Fruit fly (Drosophila melanogaster) whole organism, embryonic: ENCODE measurements around the gene CG31174.

Experiments used
- BEAF-32 ChIP-seq: fragments of 200-800 bp; sonication (Bioruptor generic); optimal IDR thresholded peaks from 3 replicates; lab custom pipeline; 2017; ENCODE audit warnings: missing biosample characterization, missing genetic modification characterization, mild to moderate bottlenecking, moderate library complexity, missing genetic modification reagents
- Bteb2 ChIP-seq: fragments of 200-800 bp; sonication (Bioruptor generic); optimal IDR thresholded peaks from 2 replicates; lab custom pipeline; 2016; ENCODE audit warnings: missing biosample characterization, missing genetic modification characterization
- CG10209 ChIP-seq: fragments of 200-800 bp; sonication (Bioruptor generic); optimal IDR thresholded peaks from 3 replicates; lab custom pipeline; 2017; ENCODE audit warnings: missing biosample characterization, mild to moderate bottlenecking, missing genetic modification characterization, missing genetic modification reagents
- CG1024 ChIP-seq: fragments of 200-800 bp; sonication (Bioruptor generic); IDR thresholded peaks from 2 replicates; pipeline ENCODE4 v1.3.6; 2022; ENCODE audit warnings: missing biosample characterization, missing genetic modification characterization
- CG10267 ChIP-seq: fragments of 200-800 bp; sonication (Bioruptor generic); optimal IDR thresholded peaks from 2 replicates; lab custom pipeline; 2018; ENCODE audit warnings: missing biosample characterization, mild to moderate bottlenecking, missing genetic modification characterization, moderate library complexity
- CG10565 ChIP-seq: fragments of 200-800 bp; sonication (Bioruptor generic); optimal IDR thresholded peaks from 3 replicates; lab custom pipeline; 2016; ENCODE audit warnings: missing biosample characterization, mild to moderate bottlenecking, missing genetic modification characterization
- CG10979 ChIP-seq: fragments of 200-800 bp; sonication (Bioruptor generic); optimal IDR thresholded peaks from 2 replicates; lab custom pipeline; 2018; ENCODE audit warnings: missing biosample characterization, mild to moderate bottlenecking, missing genetic modification characterization, moderate library complexity
- CG11093 ChIP-seq: fragments of 200-800 bp; sonication (Bioruptor generic); IDR thresholded peaks from 3 replicates; pipeline ENCODE4 v1.3.6; 2022; ENCODE audit warnings: missing biosample characterization, missing genetic modification characterization
- CG1233 ChIP-seq: fragments of 200-800 bp; sonication (Bioruptor generic); optimal IDR thresholded peaks from 4 replicates; lab custom pipeline; 2018; ENCODE audit warnings: missing biosample characterization, mild to moderate bottlenecking, missing genetic modification characterization
- CG12659 ChIP-seq: fragments of 200-800 bp; sonication (Bioruptor generic); optimal IDR thresholded peaks from 3 replicates; lab custom pipeline; 2017; ENCODE audit warnings: mild to moderate bottlenecking, missing biosample characterization, missing genetic modification reagents, missing genetic modification characterization
- CG14014 ChIP-seq: fragments of 200-800 bp; sonication (Bioruptor generic); IDR thresholded peaks from 2 replicates; pipeline ENCODE4 v1.3.6; 2022; ENCODE audit warnings: missing biosample characterization, missing genetic modification characterization
- CG14050 ChIP-seq: fragments of 200-800 bp; sonication (Bioruptor generic); IDR thresholded peaks from 3 replicates; pipeline ENCODE4 v1.3.6; 2022; ENCODE audit warnings: missing biosample characterization, missing genetic modification characterization
- CG2116 ChIP-seq: fragments of 200-800 bp; sonication (Bioruptor generic); optimal IDR thresholded peaks from 3 replicates; lab custom pipeline; 2018; ENCODE audit warnings: missing biosample characterization, mild to moderate bottlenecking, missing genetic modification characterization
- CG3163 ChIP-seq: fragments of 200-800 bp; sonication (Bioruptor generic); optimal IDR thresholded peaks from 3 replicates; lab custom pipeline; 2016; ENCODE audit warnings: missing biosample characterization, missing genetic modification characterization
- CG3847 ChIP-seq: fragments of 200-800 bp; sonication (Bioruptor generic); IDR thresholded peaks from 2 replicates; pipeline ENCODE4 v1.3.6; 2022; ENCODE audit warnings: missing biosample characterization, missing genetic modification characterization
- CG4328 ChIP-seq: fragments of 200-800 bp; sonication (Bioruptor generic); optimal IDR thresholded peaks from 3 replicates; lab custom pipeline; 2017; ENCODE audit warnings: missing biosample characterization, missing genetic modification reagents, missing genetic modification characterization
- CG4854 ChIP-seq: fragments of 200-800 bp; sonication (Bioruptor generic); optimal IDR thresholded peaks from 2 replicates; lab custom pipeline; 2016; ENCODE audit warnings: missing biosample characterization, missing genetic modification characterization, inconsistent platforms
- CG6254 ChIP-seq: fragments of 200-800 bp; sonication (Bioruptor generic); optimal IDR thresholded peaks from 3 replicates; lab custom pipeline; 2017; ENCODE audit warnings: mild to moderate bottlenecking, missing biosample characterization, missing genetic modification reagents, missing genetic modification characterization
- CG7745 ChIP-seq: fragments of 200-800 bp; sonication (Bioruptor generic); optimal IDR thresholded peaks from 2 replicates; lab custom pipeline; 2018; ENCODE audit warnings: missing biosample characterization, mild to moderate bottlenecking, missing genetic modification characterization, moderate library complexity
- CG8924 ChIP-seq: fragments of 200-800 bp; optimal IDR thresholded peaks from 3 replicates; lab custom pipeline; 2019; ENCODE audit warnings: missing biosample characterization, mild to moderate bottlenecking, missing genetic modification characterization, moderate library complexity
- CG9437 ChIP-seq: fragments of 200-800 bp; sonication (Bioruptor generic); optimal IDR thresholded peaks from 2 replicates; lab custom pipeline; 2018; ENCODE audit warnings: missing biosample characterization, mild to moderate bottlenecking, missing genetic modification characterization
- CG9727 ChIP-seq: fragments of 200-800 bp; sonication (Bioruptor generic); optimal IDR thresholded peaks from 3 replicates; lab custom pipeline; 2017; ENCODE audit warnings: missing biosample characterization, mild to moderate bottlenecking, missing genetic modification characterization
- Dfd ChIP-seq, 2 experiments: fragments of >200 bp; optimal IDR thresholded peaks; 2 replicates each; lab custom pipeline; 2017; ENCODE audit warnings: missing biosample characterization in 2 of 2, missing genetic modification characterization in 2 of 2
- ERR ChIP-seq: fragments of 200-800 bp; sonication (Bioruptor generic); optimal IDR thresholded peaks from 2 replicates; lab custom pipeline; 2016; ENCODE audit warnings: missing biosample characterization, missing genetic modification characterization
- Ets65A ChIP-seq: fragments of 200-800 bp; sonication (Bioruptor generic); peaks from one replicate; lab custom pipeline; 2016; ENCODE audit warnings: missing biosample characterization, missing genetic modification characterization
- Gug ChIP-seq: fragments of 200-800 bp; sonication (Bioruptor generic); IDR thresholded peaks from 4 replicates; pipeline ENCODE4 v1.3.6; 2022; ENCODE audit warnings: missing biosample characterization, missing genetic modification characterization
- Hey ChIP-seq: fragments of 200-800 bp; sonication (Bioruptor generic); optimal IDR thresholded peaks from 3 replicates; lab custom pipeline; 2018; ENCODE audit warnings: missing biosample characterization, mild to moderate bottlenecking, missing genetic modification characterization
- HmgD ChIP-seq: fragments of 200-800 bp; sonication (Bioruptor generic); optimal IDR thresholded peaks from 3 replicates; lab custom pipeline; 2016; ENCODE audit warnings: missing biosample characterization, missing genetic modification characterization
- Lhr ChIP-seq: fragments of 200-800 bp; sonication (Bioruptor generic); optimal IDR thresholded peaks from 3 replicates; lab custom pipeline; 2017; ENCODE audit warnings: mild to moderate bottlenecking, missing biosample characterization, missing genetic modification reagents, missing genetic modification characterization
- MBD-R2 ChIP-seq: fragments of 200-800 bp; sonication (Bioruptor generic); IDR thresholded peaks from 2 replicates; pipeline ENCODE4 v1.3.6; 2022; ENCODE audit warnings: missing biosample characterization, missing genetic modification characterization
- Max ChIP-seq: fragments of 200-800 bp; sonication (Bioruptor generic); optimal IDR thresholded peaks from 2 replicates; lab custom pipeline; 2016; ENCODE audit warnings: missing biosample characterization, mild to moderate bottlenecking, missing genetic modification characterization
- NC2α ChIP-seq: fragments of 200-800 bp; sonication (Bioruptor generic); optimal IDR thresholded peaks from 2 replicates; lab custom pipeline; 2016; ENCODE audit warnings: missing biosample characterization, missing genetic modification characterization
- NfI ChIP-seq: fragments of 200-800 bp; sonication (Bioruptor generic); optimal IDR thresholded peaks from 3 replicates; lab custom pipeline; 2018; ENCODE audit warnings: missing biosample characterization, mild to moderate bottlenecking, missing genetic modification characterization, moderate library complexity
- Oli ChIP-seq: fragments of 200-800 bp; sonication (Bioruptor generic); optimal IDR thresholded peaks from 2 replicates; lab custom pipeline; 2018; ENCODE audit warnings: missing biosample characterization, mild to moderate bottlenecking, missing genetic modification characterization, moderate library complexity
- Ptx1 ChIP-seq: fragments of 200-800 bp; sonication (Bioruptor generic); IDR thresholded peaks from 2 replicates; pipeline ENCODE4 v1.3.6; 2022; ENCODE audit warnings: missing biosample characterization, missing genetic modification characterization
- Ssrp ChIP-seq: fragments of 200-800 bp; sonication (Bioruptor generic); optimal IDR thresholded peaks from 2 replicates; lab custom pipeline; 2018; ENCODE audit warnings: missing biosample characterization, mild to moderate bottlenecking, missing genetic modification characterization, moderate library complexity
- Usf ChIP-seq: fragments of 200-800 bp; sonication (Bioruptor generic); optimal IDR thresholded peaks from 2 replicates; lab custom pipeline; 2017; ENCODE audit warnings: missing genotype, missing biosample characterization, missing genetic modification characterization
- ab ChIP-seq: fragments of 200-800 bp; sonication (Bioruptor generic); optimal IDR thresholded peaks from 2 replicates; lab custom pipeline; 2016; ENCODE audit warnings: missing biosample characterization, missing genetic modification characterization
- crp ChIP-seq, 2 experiments: fragments of 200-800 bp; sonication (Bioruptor generic); optimal IDR thresholded peaks; 2 replicates in 1 of 2; 3 replicates in 1 of 2; lab custom pipeline; 2017; ENCODE audit warnings: missing biosample characterization in 2 of 2, missing genetic modification characterization in 2 of 2, mild to moderate bottlenecking in 1 of 2, moderate library complexity in 1 of 2
- dimm ChIP-seq: fragments of 200-800 bp; sonication (Bioruptor generic); IDR thresholded peaks from 2 replicates; pipeline ENCODE4 v1.3.6; 2022; ENCODE audit warnings: missing biosample characterization, missing genetic modification characterization
- dpn ChIP-seq, 2 experiments: fragments of 200-800 bp; sonication (Bioruptor generic); optimal IDR thresholded peaks; 3 replicates each; lab custom pipeline; 2016; ENCODE audit warnings: missing biosample characterization in 2 of 2, missing genetic modification characterization in 2 of 2
- esg ChIP-seq: fragments of 200-800 bp; sonication (Bioruptor generic); conservative IDR thresholded peaks from 2 replicates; pipeline ENCODE4 v1.3.6; 2022; ENCODE audit warnings: missing biosample characterization, missing genetic modification characterization
- her ChIP-seq: fragments of 200-800 bp; sonication (Bioruptor generic); optimal IDR thresholded peaks from 2 replicates; lab custom pipeline; 2016; ENCODE audit warnings: missing biosample characterization, missing genetic modification characterization
- knrl ChIP-seq: fragments of 200-800 bp; sonication (Bioruptor generic); IDR thresholded peaks from 3 replicates; pipeline ENCODE4 v1.3.6; 2022; ENCODE audit warnings: missing biosample characterization, missing genetic modification characterization; ENCODE audit not compliant: partially characterized antibody
- pum ChIP-seq: fragments of 200-800 bp; sonication (Bioruptor generic); optimal IDR thresholded peaks from 2 replicates; lab custom pipeline; 2016; ENCODE audit warnings: missing biosample characterization, missing genetic modification characterization
- pzg ChIP-seq: fragments of 200-800 bp; sonication (Bioruptor generic); optimal IDR thresholded peaks from 3 replicates; lab custom pipeline; 2018; ENCODE audit warnings: missing biosample characterization, mild to moderate bottlenecking, missing genetic modification characterization, moderate library complexity
- ranshi ChIP-seq: fragments of 200-800 bp; sonication (Bioruptor generic); IDR thresholded peaks from 2 replicates; pipeline ENCODE4 v1.3.6; 2022; ENCODE audit warnings: missing biosample characterization, missing genetic modification characterization
- sima ChIP-seq: fragments of 200-800 bp; sonication (Bioruptor generic); optimal IDR thresholded peaks from 2 replicates; lab custom pipeline; 2016; ENCODE audit warnings: missing biosample characterization, missing genetic modification characterization
- sob ChIP-seq: fragments of 200-800 bp; sonication (Bioruptor generic); IDR thresholded peaks from 2 replicates; pipeline ENCODE4 v1.3.6; 2022; ENCODE audit warnings: missing biosample characterization, missing genetic modification characterization
- tup ChIP-seq: fragments of 200-800 bp; sonication (Bioruptor generic); optimal IDR thresholded peaks from 2 replicates; lab custom pipeline; 2016; ENCODE audit warnings: missing biosample characterization, mild to moderate bottlenecking, missing genetic modification characterization, moderate library complexity

The CG31174 gene

DNA sequence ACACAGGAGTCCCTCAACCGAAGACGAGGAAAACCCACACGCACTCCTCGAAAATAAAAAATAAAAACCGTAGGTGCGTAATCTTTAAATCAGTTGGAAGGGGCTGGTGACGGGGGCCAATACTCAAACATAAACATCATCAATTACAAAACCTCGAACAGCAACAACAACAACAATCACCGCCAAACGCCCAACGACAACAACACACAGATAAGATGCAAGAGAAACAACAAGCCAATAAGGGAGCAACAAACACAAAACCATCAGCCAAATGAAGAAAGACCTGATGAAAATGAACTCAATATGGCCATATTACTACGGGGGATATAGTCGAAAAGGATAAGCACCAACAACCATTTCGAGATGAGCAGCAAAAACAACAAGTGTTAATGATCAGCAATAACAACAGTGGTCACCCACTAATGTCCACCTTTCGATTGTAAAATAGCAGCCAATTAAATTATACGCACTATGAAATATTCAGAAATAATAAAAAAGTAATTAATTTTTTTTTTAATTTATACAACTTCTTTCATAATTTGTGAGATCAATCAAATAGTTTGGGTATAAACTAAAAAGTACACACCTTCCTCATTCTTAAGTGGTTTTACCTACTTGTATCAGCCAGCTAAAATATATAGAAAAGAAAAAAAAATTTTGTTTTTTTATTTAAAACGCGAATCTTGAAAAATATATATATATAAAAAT is 45.5 kb downstream of the CG31174 start (continued):
- TF ChIP-seq Bteb2 (GFP tag; lab: Kevin White, UChicago), result no peak
- TF ChIP-seq dimm, result no peak
- TF ChIP-seq Ets65A (GFP tag; lab: Kevin White, UChicago), result no peak
- no peak for TF ChIP-seq NC2α (GFP tag; lab: Kevin White, UChicago)
- no peak for TF ChIP-seq Max
- TF ChIP-seq CG10565 (GFP tag; lab: Kevin White, UChicago), result no peak
- peak; percentile 74 for TF ChIP-seq CG9727
- TF ChIP-seq pum (GFP tag; lab: Kevin White, UChicago), result no peak
- peak; percentile 31 for TF ChIP-seq CG10209 (GFP tag; lab: Kevin White, UChicago)
- no peak for TF ChIP-seq dpn (GFP tag; optimal IDR thresholded peaks at IDR 0.05; lab: Kevin White, UChicago)
- peak; percentile 29 for TF ChIP-seq Oli (tag; lab: Kevin White, UChicago)
- no peak for TF ChIP-seq BEAF-32 (GFP tag; lab: Kevin White, UChicago)
- TF ChIP-seq ranshi (GFP tag; lab: Robert Waterston, UW), result no peak
- peak; percentile 70 for TF ChIP-seq CG10979 (tag; lab: Kevin White, UChicago)
- no peak for TF ChIP-seq Gug (GFP tag; lab: Robert Waterston, UW)
- no peak for TF ChIP-seq esg
- no peak for TF ChIP-seq HmgD (GFP tag; lab: Kevin White, UChicago)
- TF ChIP-seq CG10267 (tag; lab: Kevin White, UChicago), result peak; percentile 65
- TF ChIP-seq CG1024, result no peak
- no peak for TF ChIP-seq ab (GFP tag; lab: Kevin White, UChicago)
- no peak for TF ChIP-seq CG3847 (GFP tag; lab: Robert Waterston, UW)
- peak; percentile 41 for TF ChIP-seq CG1233 (GFP tag; lab: Kevin White, UChicago)
- TF ChIP-seq her, result no peak
- no peak for TF ChIP-seq Hey (tag; lab: Kevin White, UChicago)
- peak; percentile 42 for TF ChIP-seq CG8924 (tag; lab: Kevin White, UChicago)
- TF ChIP-seq NfI (GFP tag; lab: Kevin White, UChicago), result no peak
- TF ChIP-seq CG14050, result no peak
- TF ChIP-seq Ssrp (tag; lab: Kevin White, UChicago), result no peak
- peak; percentile 4 for TF ChIP-seq CG2116 (GFP tag; lab: Kevin White, UChicago)
- no peak for TF ChIP-seq CG7745 (tag; lab: Kevin White, UChicago)
- TF ChIP-seq ERR (GFP tag; lab: Kevin White, UChicago), result no peak
- TF ChIP-seq CG4854, result no peak
- no peak for TF ChIP-seq sob (GFP tag; lab: Robert Waterston, UW)
- no peak for TF ChIP-seq Dfd (GFP tag; optimal IDR thresholded peaks at IDR 0.05; lab: Kevin White, UChicago)
- TF ChIP-seq sima (GFP tag; lab: Kevin White, UChicago), result no peak
- TF ChIP-seq CG11093 (GFP tag; lab: Robert Waterston, UW), result 0 out of 3 replicates have a peak, but pooled peaks have one; percentile 7
- TF ChIP-seq CG3163 (GFP tag; lab: Kevin White, UChicago), result no peak
- peak; percentile 44 for TF ChIP-seq CG6254 (GFP tag; lab: Kevin White, UChicago)
- no peak for TF ChIP-seq Usf (GFP tag; lab: Kevin White, UChicago)
- no peak for TF ChIP-seq MBD-R2 (GFP tag; lab: Robert Waterston, UW)
- TF ChIP-seq Lhr (GFP tag; lab: Kevin White, UChicago), result no peak
- TF ChIP-seq CG4328 (GFP tag; lab: Kevin White, UChicago), result no peak
- TF ChIP-seq CG14014 (GFP tag; lab: Robert Waterston, UW), result no peak
- no peak for TF ChIP-seq CG12659 (GFP tag; lab: Kevin White, UChicago)
- no peak for TF ChIP-seq crp (GFP tag; optimal IDR thresholded peaks at IDR 0.05; lab: Kevin White, UChicago)
- TF ChIP-seq CG9437 (GFP tag; lab: Kevin White, UChicago), result no peak
- TF ChIP-seq Ptx1 (GFP tag; lab: Robert Waterston, UW), result no peak; the same call in 1 of the 2 replicates
- no peak for TF ChIP-seq tup
- no peak for TF ChIP-seq pzg (GFP tag; lab: Kevin White, UChicago)
- TF ChIP-seq knrl (GFP tag; lab: Robert Waterston, UW), result no peak
